Fruit fly (Drosophila melanogaster): Measurements from ENCODE around the gene vrs.

Gene vrs

dm6 chr3R:12425510-12426309 is 21.7 kb upstream of the vrs start, which contains the start of gene Pp1-87B (continued):
- TF ChIP-seq CG8924 (tag; optimal IDR thresholded peaks at IDR 0.05) (peak; percentile 43), Side (GFP tag; optimal IDR thresholded peaks at IDR 0.05) (peak; percentile 32), ash1 (GFP tag; optimal IDR thresholded peaks at IDR 0.05) (no peak), Ravus (GFP tag; IDR thresholded peaks at IDR 0.05) (no peak), CG13894 (tag; optimal IDR thresholded peaks at IDR 0.05) (no peak), hb (GFP tag; IDR thresholded peaks at IDR 0.05; ENCODE audit: partially characterized antibody) (no peak), CG8089 (GFP tag; optimal IDR thresholded peaks at IDR 0.05) (no peak), peb (GFP tag; IDR thresholded peaks at IDR 0.05) (no peak), CG17612 (GFP tag; IDR thresholded peaks at IDR 0.05) (no peak), ERR (GFP tag; optimal IDR thresholded peaks at IDR 0.05) (no peak), vvl (GFP tag; IDR thresholded peaks at IDR 0.05) (peak; percentile 25; the same call in 1 of the 2 replicates), CG13296 (GFP tag; optimal IDR thresholded peaks at IDR 0.05) (no peak), CG4707 (GFP tag; optimal IDR thresholded peaks at IDR 0.05) (no peak), seq (GFP tag; IDR thresholded peaks at IDR 0.05) (no peak), Hey (tag; optimal IDR thresholded peaks at IDR 0.05) (no peak), CG8281 (tag; optimal IDR thresholded peaks at IDR 0.05) (no peak), CG15073 (GFP tag; optimal IDR thresholded peaks at IDR 0.05) (no peak), fd102C (GFP tag; optimal IDR thresholded peaks at IDR 0.05) (no peak), bsh (GFP tag; optimal IDR thresholded peaks at IDR 0.05) (no peak), slbo (GFP tag; IDR thresholded peaks at IDR 0.05) (no peak), fd64A (GFP tag; optimal IDR thresholded peaks at IDR 0.05) (no peak), CG7839 (tag; optimal IDR thresholded peaks at IDR 0.05) (no peak), disco-r (GFP tag; optimal IDR thresholded peaks at IDR 0.05) (no peak), CG43689 (GFP tag; IDR thresholded peaks at IDR 0.05) (no peak), Antp (GFP tag; optimal IDR thresholded peaks at IDR 0.05) (no peak), CG9932 (GFP tag; IDR thresholded peaks at IDR 0.05) (no peak), CG10321 (GFP tag; IDR thresholded peaks at IDR 0.05) (peak; percentile 91), Dip3 (GFP tag; optimal IDR thresholded peaks at IDR 0.05) (peak; percentile 10), fd96Cb (tag; optimal IDR thresholded peaks at IDR 0.05) (no peak), CG6765 (GFP tag; optimal IDR thresholded peaks at IDR 0.05) (no peak), chm (GFP tag; IDR thresholded peaks at IDR 0.05) (0 out of 2 replicates have a peak, but pooled peaks have one; percentile 52), CG2129 (GFP tag; IDR thresholded peaks at IDR 0.05; ENCODE audit: partially characterized antibody) (no peak), CkIIα-i1 (GFP tag; IDR thresholded peaks at IDR 0.05) (no peak), Usf (GFP tag; optimal IDR thresholded peaks at IDR 0.05) (peak; percentile 29), E2f1 (GFP tag; IDR thresholded peaks at IDR 0.05) (no peak), Chrac-16 (GFP tag; optimal IDR thresholded peaks at IDR 0.05) (no peak), tin (GFP tag; optimal IDR thresholded peaks at IDR 0.05) (no peak), CG11093 (GFP tag; IDR thresholded peaks at IDR 0.05) (no peak), CG10147 (GFP tag; optimal IDR thresholded peaks at IDR 0.05) (no peak), Blimp-1 (GFP tag; optimal IDR thresholded peaks at IDR 0.05) (no peak), CG11247 (GFP tag; IDR thresholded peaks at IDR 0.05) (no peak), sc (optimal IDR thresholded peaks at IDR 0.05) (no peak), sc (GFP tag; optimal IDR thresholded peaks at IDR 0.05) (no peak), C15 (GFP tag; IDR thresholded peaks at IDR 0.05) (no peak), chinmo (GFP tag; IDR thresholded peaks at IDR 0.05; ENCODE audit: partially characterized antibody) (no peak), wor (GFP tag; IDR thresholded peaks at IDR 0.05) (no peak), GATAe (GFP tag; conservative IDR thresholded peaks at IDR 0.05) (no peak), ems (GFP tag; optimal IDR thresholded peaks at IDR 0.05) (no peak), Poxn (GFP tag; IDR thresholded peaks at IDR 0.05) (no peak), CG6791 (GFP tag; IDR thresholded peaks at IDR 0.05; ENCODE audit: partially characterized antibody) (peak; percentile 55; the same call in 2 of the 3 replicates), CG8765 (GFP tag; IDR thresholded peaks at IDR 0.05) (no peak)
